Fruit fly (Drosophila melanogaster): Measurements from ENCODE around the gene Acp76A.

DNA sequence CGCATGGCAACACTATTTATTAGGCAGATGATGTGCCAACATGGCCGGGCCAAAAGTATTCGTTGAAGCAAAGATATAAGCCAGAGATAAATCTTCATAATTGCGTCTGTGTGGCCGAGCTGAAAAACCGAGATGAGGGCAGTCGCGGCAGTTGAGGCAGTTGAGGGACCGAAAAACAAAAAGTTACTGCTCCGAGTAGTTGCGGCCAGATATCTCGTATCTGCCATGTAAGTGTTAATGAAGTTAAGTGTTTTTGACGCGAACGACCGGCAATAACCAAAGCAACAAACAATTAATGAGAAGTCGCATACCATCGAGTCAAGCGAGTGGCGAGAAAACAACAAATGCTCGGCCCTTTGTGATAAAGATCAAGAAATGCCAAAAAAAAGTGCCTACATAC is 37.0 kb downstream of the Acp76A start:
- TF ChIP-seq CG12605 (GFP tag; IDR thresholded peaks at IDR 0.05) (no peak), CG15710 (tag; optimal IDR thresholded peaks at IDR 0.05) (no peak), CG17806 (tag; optimal IDR thresholded peaks at IDR 0.05) (no peak), CG14655 (GFP tag; optimal IDR thresholded peaks at IDR 0.05) (no peak), Snoo (tag; optimal IDR thresholded peaks at IDR 0.05) (no peak), CG13204 (GFP tag; optimal IDR thresholded peaks at IDR 0.05) (no peak), Pif1A (GFP tag; optimal IDR thresholded peaks at IDR 0.05) (no peak), gl (tag; optimal IDR thresholded peaks at IDR 0.05) (no peak)

All from whole organism, pupa.